Worm (Caenorhabditis elegans): Measurements from ENCODE around the gene miz-1.

Gene miz-1

ce11 chrIV:10795678-10796077, 16.5 kb upstream of the miz-1 start:
- no peak for TF ChIP-seq R02D3.7 (tag; optimal IDR thresholded peaks at IDR 0.05)
- no peak for TF ChIP-seq zag-1 (tag; optimal IDR thresholded peaks at IDR 0.05)
- TF ChIP-seq lin-39 (tag; optimal IDR thresholded peaks at IDR 0.05): no peak
- TF ChIP-seq nhr-25 (tag; optimal IDR thresholded peaks at IDR 0.05): no peak
- TF ChIP-seq lin-15B (tag; optimal IDR thresholded peaks at IDR 0.05): no peak
- no peak for TF ChIP-seq elt-1 (tag; optimal IDR thresholded peaks at IDR 0.05)
- no peak for TF ChIP-seq egl-27 (tag; optimal IDR thresholded peaks at IDR 0.05)
- TF ChIP-seq pqm-1 (tag; optimal IDR thresholded peaks at IDR 0.05): peak; percentile 41
- peak; percentile 77 for TF ChIP-seq pha-4 (tag; optimal IDR thresholded peaks at IDR 0.05)
- no peak for TF ChIP-seq nhr-76 (tag; optimal IDR thresholded peaks at IDR 0.05)
- TF ChIP-seq aly-2 (tag; optimal IDR thresholded peaks at IDR 0.05): no peak
- TF ChIP-seq hmg-11 (tag; optimal IDR thresholded peaks at IDR 0.05): no peak
- no peak for TF ChIP-seq unc-39 (tag; optimal IDR thresholded peaks at IDR 0.05)
- TF ChIP-seq ztf-4 (tag; optimal IDR thresholded peaks at IDR 0.05): no peak
- peak; percentile 76 for TF ChIP-seq elt-2 (tag; optimal IDR thresholded peaks at IDR 0.05)
- TF ChIP-seq sea-2 (GFP tag; optimal IDR thresholded peaks at IDR 0.05): no peak
- no peak for TF ChIP-seq fkh-10 (GFP tag; optimal IDR thresholded peaks at IDR 0.05)
- no peak for TF ChIP-seq ZK546.5 (tag; optimal IDR thresholded peaks at IDR 0.05)
- no peak for TF ChIP-seq fkh-2 (tag; optimal IDR thresholded peaks at IDR 0.05)
- no peak for TF ChIP-seq lsy-12 (tag; optimal IDR thresholded peaks at IDR 0.05)
- TF ChIP-seq mml-1 (tag; optimal IDR thresholded peaks at IDR 0.05): no peak
- no peak for TF ChIP-seq mdl-1 (tag; optimal IDR thresholded peaks at IDR 0.05)

ce11 chrIV:10796707-10797106, 15.5 kb upstream of the miz-1 start:
- peak; percentile 56 for TF ChIP-seq pqm-1 (tag; optimal IDR thresholded peaks at IDR 0.05)
- TF ChIP-seq nhr-76 (tag; optimal IDR thresholded peaks at IDR 0.05): no peak
- peak; percentile 78 for TF ChIP-seq elt-2 (tag; optimal IDR thresholded peaks at IDR 0.05)

- TF ChIP-seq nhr-28 (tag; optimal IDR thresholded peaks at IDR 0.05) (no peak), pqm-1 (tag; optimal IDR thresholded peaks at IDR 0.05) (peak; percentile 30), elt-2 (tag; optimal IDR thresholded peaks at IDR 0.05) (peak; percentile 40), ceh-9 (tag; optimal IDR thresholded peaks at IDR 0.05) (no peak)
These were observed 13.6 kb upstream of the miz-1 start for ce11 chrIV:10798604-10799003.

ce11 chrIV:10799354-10799753, 12.8 kb upstream of the miz-1 start, which contains the start of gene zipt-2.1:
zipt-2.1 (plus strand) TSS chrIV:10799654.
- TF ChIP-seq lin-15B (tag; optimal IDR thresholded peaks at IDR 0.05) (no peak), ceh-9 (tag; optimal IDR thresholded peaks at IDR 0.05) (no peak), lin-39 (tag; optimal IDR thresholded peaks at IDR 0.05) (no peak), fos-1 (tag; optimal IDR thresholded peaks at IDR 0.05) (no peak), eor-1 (tag; optimal IDR thresholded peaks at IDR 0.05) (no peak)

- TF ChIP-seq elt-3 (tag; optimal IDR thresholded peaks at IDR 0.05) (no peak), nhr-237 (tag; optimal IDR thresholded peaks at IDR 0.05) (no peak), ceh-9 (tag; optimal IDR thresholded peaks at IDR 0.05) (no peak), nfya-1 (tag; optimal IDR thresholded peaks at IDR 0.05; ENCODE audit: insufficient read depth) (no peak), unc-62 (GFP tag; optimal IDR thresholded peaks at IDR 0.05) (no peak), elt-2 (tag; optimal IDR thresholded peaks at IDR 0.05) (no peak), ceh-16 (tag; optimal IDR thresholded peaks at IDR 0.05) (no peak), ceh-28 (tag; optimal IDR thresholded peaks at IDR 0.05) (no peak), nhr-28 (tag; optimal IDR thresholded peaks at IDR 0.05) (no peak), aly-2 (tag; optimal IDR thresholded peaks at IDR 0.05) (no peak), unc-39 (tag; optimal IDR thresholded peaks at IDR 0.05) (no peak), lin-15B (tag; optimal IDR thresholded peaks at IDR 0.05) (no peak), eor-1 (tag; optimal IDR thresholded peaks at IDR 0.05) (no peak), nhr-43 (tag; optimal IDR thresholded peaks at IDR 0.05; ENCODE audit: poor library complexity, severe bottlenecking) (no peak)
These were observed 8.2 kb upstream of the miz-1 start for ce11 chrIV:10803973-10804372.

ce11 chrIV:10810820-10811219, 1.4 kb upstream of the miz-1 start:
- TF ChIP-seq nhr-77 (tag; optimal IDR thresholded peaks at IDR 0.05) (no peak), pha-4 (tag; optimal IDR thresholded peaks at IDR 0.05) (peak; percentile 15), fkh-2 (tag; optimal IDR thresholded peaks at IDR 0.05) (no peak), unc-62 (GFP tag; optimal IDR thresholded peaks at IDR 0.05) (no peak), nhr-25 (tag; optimal IDR thresholded peaks at IDR 0.05) (no peak), hmg-11 (tag; optimal IDR thresholded peaks at IDR 0.05) (no peak), ama-1 (optimal IDR thresholded peaks at IDR 0.05) (no peak), nhr-12 (tag; optimal IDR thresholded peaks at IDR 0.05) (no peak), nhr-23 (tag; optimal IDR thresholded peaks at IDR 0.05) (no peak), ceh-28 (tag; optimal IDR thresholded peaks at IDR 0.05) (no peak), nhr-237 (tag; optimal IDR thresholded peaks at IDR 0.05) (no peak), snpc-4 (tag; optimal IDR thresholded peaks at IDR 0.05) (no peak), nhr-76 (tag; optimal IDR thresholded peaks at IDR 0.05) (no peak), elt-1 (tag; optimal IDR thresholded peaks at IDR 0.05) (no peak), aly-2 (tag; optimal IDR thresholded peaks at IDR 0.05) (no peak), pqm-1 (tag; optimal IDR thresholded peaks at IDR 0.05) (peak; percentile 95), lin-39 (tag; optimal IDR thresholded peaks at IDR 0.05) (no peak), nhr-11 (tag; optimal IDR thresholded peaks at IDR 0.05) (no peak), fos-1 (tag; optimal IDR thresholded peaks at IDR 0.05) (no peak), elt-2 (tag; optimal IDR thresholded peaks at IDR 0.05) (peak; percentile 78), jun-1 (tag; optimal IDR thresholded peaks at IDR 0.05) (no peak), unc-39 (tag; optimal IDR thresholded peaks at IDR 0.05) (no peak), lsy-12 (tag; optimal IDR thresholded peaks at IDR 0.05) (no peak), egl-5 (tag; optimal IDR thresholded peaks at IDR 0.05) (no peak), lin-15B (tag; optimal IDR thresholded peaks at IDR 0.05) (no peak), R02D3.7 (tag; optimal IDR thresholded peaks at IDR 0.05) (no peak)
